Worm (Caenorhabditis elegans): ENCODE data around the gene T26A5.8.
A peak's percentile ranks its signal among the peaks of the same experiment; 100 is the strongest.

DNA sequence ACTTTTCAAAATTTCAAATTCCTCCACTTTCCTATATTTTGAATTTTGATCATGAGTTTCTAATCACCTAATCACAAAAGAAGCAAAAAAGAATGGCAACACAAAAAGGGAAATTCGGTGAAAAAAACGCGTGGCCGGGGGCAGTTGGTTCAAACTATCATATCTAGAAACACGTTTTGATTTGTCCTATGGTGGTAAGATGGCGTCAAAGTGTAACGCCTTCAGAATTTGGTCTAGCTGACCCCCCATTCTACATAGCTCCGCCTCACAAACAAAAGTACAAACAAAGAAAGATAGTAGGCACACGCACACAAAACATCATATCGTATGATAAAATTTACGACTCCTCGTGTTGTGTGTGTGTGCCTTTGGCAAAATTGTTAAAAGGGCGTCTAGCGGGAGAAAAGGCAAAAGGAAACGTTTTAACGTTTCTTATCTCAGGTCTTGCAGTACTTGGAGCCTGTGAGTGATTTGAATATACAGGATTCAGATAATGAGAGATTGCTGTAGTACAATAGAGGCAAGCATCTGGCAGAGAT is 40.6 kb downstream of the T26A5.8 start:
- TF ChIP-seq ceh-14 (tag; optimal IDR thresholded peaks at IDR 0.05) = no peak
- peak; percentile 49 for TF ChIP-seq elt-2 (tag; optimal IDR thresholded peaks at IDR 0.05)
- no peak for TF ChIP-seq sox-4 (tag; optimal IDR thresholded peaks at IDR 0.05)
- TF ChIP-seq pha-4 (tag; optimal IDR thresholded peaks at IDR 0.05) = no peak
